Worm (Caenorhabditis elegans): ENCODE results near the gene tbx-8.
A peak's percentile ranks its signal among the peaks of the same experiment; 100 is the strongest.

Gene tbx-8

ce11 chrIII:10383804-10384203 lies 36.7 kb downstream of the tbx-8 start:
- TF ChIP-seq aha-1 (tag) (peak; percentile 91), nhr-28 (tag; optimal IDR thresholded peaks at IDR 0.05) (no peak), ceh-82 (tag; optimal IDR thresholded peaks at IDR 0.05) (no peak), madf-5 (GFP tag; IDR thresholded peaks at IDR 0.05) (no peak), lin-1 (GFP tag; IDR thresholded peaks at IDR 0.05) (no peak), lsy-2 (tag; optimal IDR thresholded peaks at IDR 0.05) (no peak)

- TF ChIP-seq lsy-2 (tag; optimal IDR thresholded peaks at IDR 0.05) (no peak), nhr-28 (tag; optimal IDR thresholded peaks at IDR 0.05) (no peak), Y5F2A.4 (GFP tag; optimal IDR thresholded peaks at IDR 0.05) (no peak), duxl-1 (tag; optimal IDR thresholded peaks at IDR 0.05; ENCODE audit: poor library complexity) (no peak), T26A8.4 (GFP tag; IDR thresholded peaks at IDR 0.05) (no peak), php-3 (GFP tag; IDR thresholded peaks at IDR 0.05) (no peak), sdz-12 (GFP tag; optimal IDR thresholded peaks at IDR 0.05) (no peak), unc-62 (GFP tag; optimal IDR thresholded peaks at IDR 0.05 in 1 of 2) (no peak), unc-62 (tag; optimal IDR thresholded peaks at IDR 0.05) (no peak), spr-3 (GFP tag; optimal IDR thresholded peaks at IDR 0.05) (no peak), lin-15B (tag; optimal IDR thresholded peaks at IDR 0.05) (no peak), nhr-237 (tag; optimal IDR thresholded peaks at IDR 0.05) (no peak), lin-13 (GFP tag; optimal IDR thresholded peaks at IDR 0.05) (no peak), nhr-6 (tag; optimal IDR thresholded peaks at IDR 0.05) (no peak), tra-1 (GFP tag; IDR thresholded peaks at IDR 0.05) (no peak), lin-38 (GFP tag; IDR thresholded peaks at IDR 0.05) (no peak), Y75B8A.6 (GFP tag; IDR thresholded peaks at IDR 0.05) (no peak), snpc-1.2 (GFP tag; IDR thresholded peaks at IDR 0.05) (no peak)
Observed at ce11 chrIII:10386476-10386875, 39.3 kb downstream of the tbx-8 start, which contains the start of gene C38H2.3. Gene C38H2.3, minus strand, starts transcription at chrIII:10386576.

DNA sequence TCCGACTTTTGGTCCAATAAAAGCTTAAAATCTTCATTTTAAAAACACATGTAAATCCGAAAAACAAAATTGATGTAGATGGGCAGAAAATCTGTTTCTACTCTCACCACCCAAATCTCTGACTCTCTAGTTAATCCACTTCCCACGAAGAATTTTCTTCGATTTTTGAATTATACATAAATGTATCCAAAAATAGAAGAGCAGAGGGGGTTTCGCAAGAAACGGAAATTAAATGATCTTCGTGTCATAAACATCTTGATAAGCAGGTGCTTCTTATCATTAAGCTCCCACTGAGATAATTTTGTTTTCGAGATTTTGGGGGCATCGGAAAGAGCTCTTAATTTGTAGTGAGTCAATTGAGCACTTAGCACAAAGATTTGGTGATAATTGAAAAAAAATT lies 42.5 kb downstream of the tbx-8 start:
- no peak for TF ChIP-seq lin-13 (GFP tag; optimal IDR thresholded peaks at IDR 0.05)
- no peak for TF ChIP-seq mxl-2 (GFP tag; conservative IDR thresholded peaks at IDR 0.05)
- no peak for TF ChIP-seq lin-38 (GFP tag; IDR thresholded peaks at IDR 0.05)

ce11 chrIII:10391628-10392027 lies 44.5 kb downstream of the tbx-8 start, which contains the start of gene M03C11.9:
Gene M03C11.9, minus strand, starts transcription at chrIII:10391728.
- TF ChIP-seq aly-2 (tag; optimal IDR thresholded peaks at IDR 0.05) (no peak), nhr-102 (tag; optimal IDR thresholded peaks at IDR 0.05) (no peak), unc-62 (GFP tag; optimal IDR thresholded peaks at IDR 0.05 in 1 of 2) (peak in 1 of 2 experiments; percentile 52), unc-62 (tag; optimal IDR thresholded peaks at IDR 0.05) (no peak), T20F7.1 (GFP tag; optimal IDR thresholded peaks at IDR 0.05) (no peak), spr-3 (GFP tag; optimal IDR thresholded peaks at IDR 0.05) (no peak), nhr-28 (tag; optimal IDR thresholded peaks at IDR 0.05) (no peak)

ce11 chrIII:10395990-10396389 lies 48.8 kb downstream of the tbx-8 start, which contains the start of gene M03C11.1:
Gene M03C11.1, minus strand, starts transcription at chrIII:10396090.
- TF ChIP-seq nhr-42 (GFP tag; IDR thresholded peaks at IDR 0.05) (no peak), attf-4 (tag; optimal IDR thresholded peaks at IDR 0.05) (no peak), unc-62 (GFP tag; optimal IDR thresholded peaks at IDR 0.05 in 1 of 2) (no peak), unc-62 (tag; optimal IDR thresholded peaks at IDR 0.05) (no peak)

ce11 chrIII:10396891-10397502 lies 49.8 kb downstream of the tbx-8 start:
- TF ChIP-seq nhr-42 (GFP tag; IDR thresholded peaks at IDR 0.05) (no peak), vab-7 (GFP tag; IDR thresholded peaks at IDR 0.05) (no peak), egl-43 (GFP tag; IDR thresholded peaks at IDR 0.05) (no peak), F44E2.7 (GFP tag; IDR thresholded peaks at IDR 0.05) (no peak), F49E8.2 (tag; optimal IDR thresholded peaks at IDR 0.05; ENCODE audit: borderline replicate concordance) (no peak), nhr-25 (tag; optimal IDR thresholded peaks at IDR 0.05; ENCODE audit: borderline replicate concordance, insufficient read depth) (no peak), saeg-2 (GFP tag; IDR thresholded peaks at IDR 0.05) (no peak), ceh-28 (tag; optimal IDR thresholded peaks at IDR 0.05) (no peak), unc-62 (GFP tag; optimal IDR thresholded peaks at IDR 0.05 in 1 of 2) (peak in 1 of 2 experiments; percentile 91), unc-62 (tag; optimal IDR thresholded peaks at IDR 0.05) (no peak), sdz-12 (GFP tag; optimal IDR thresholded peaks at IDR 0.05) (no peak), rbr-2 (tag; optimal IDR thresholded peaks at IDR 0.05) (no peak), ctbp-1 (GFP tag; IDR thresholded peaks at IDR 0.05) (0 out of 2 replicates have a peak, but pooled peaks have one; percentile 30), dmd-6 (GFP tag; IDR thresholded peaks at IDR 0.05) (no peak), gei-8 (GFP tag; optimal IDR thresholded peaks at IDR 0.05) (no peak), lsy-2 (tag; optimal IDR thresholded peaks at IDR 0.05) (no peak), nhr-11 (tag; optimal IDR thresholded peaks at IDR 0.05) (no peak), Y105C5A.15 (GFP tag; IDR thresholded peaks at IDR 0.05) (no peak)

All from whole organism, L4 larva.